Worm (Caenorhabditis elegans): ENCODE data around the gene F38A5.2.

ce11 chrIV:6560434-6560833 lies 24.8 kb downstream of the F38A5.2 start, which contains the start of gene best-9:
- TF ChIP-seq pqm-1 (tag; optimal IDR thresholded peaks at IDR 0.05) (no peak), ceh-63 (GFP tag; optimal IDR thresholded peaks at IDR 0.05) (no peak), dsc-1 (tag; optimal IDR thresholded peaks at IDR 0.05) (no peak), tbx-2 (tag; optimal IDR thresholded peaks at IDR 0.05) (no peak)

Data from whole organism, L1 larva.